Worm (Caenorhabditis elegans) whole organism, late embryonic: Measurements from ENCODE around the gene rpl-39.

Experiments
- C38D4.7 ChIP-seq: fragments of 200-800 bp; sonication (Bioruptor generic); optimal IDR thresholded peaks from 2 replicates; lab custom pipeline; 2018; ENCODE audit warnings: mild to moderate bottlenecking, missing genetic modification characterization, moderate library complexity, missing compliant biosample characterization
- F13H6.1 ChIP-seq: sonication (generic microtip); optimal IDR thresholded peaks from 2 replicates; lab custom pipeline; 2016; ENCODE audit warnings: missing genetic modification characterization, missing compliant biosample characterization
- K02D7.2 ChIP-seq: sonication (generic microtip); optimal IDR thresholded peaks from 2 replicates; lab custom pipeline; 2017; ENCODE audit warnings: mild to moderate bottlenecking, missing genetic modification characterization, missing compliant biosample characterization
- K09A11.1 ChIP-seq: sonication (generic microtip); optimal IDR thresholded peaks from 2 replicates; lab custom pipeline; 2017; ENCODE audit warnings: antibody characterized with exemption, mild to moderate bottlenecking, missing genetic modification characterization, missing compliant biosample characterization; ENCODE audit not compliant: insufficient read depth
- ama-1 ChIP-seq: fragments of 150-350 bp; optimal IDR thresholded peaks from 2 replicates; lab custom pipeline; 2014
- ceh-19 ChIP-seq: fragments of 200-800 bp; sonication (Bioruptor generic); optimal IDR thresholded peaks from 2 replicates; lab custom pipeline; 2018; ENCODE audit warnings: mild to moderate bottlenecking, missing genetic modification characterization, missing compliant biosample characterization
- ceh-45 ChIP-seq: fragments of 200-800 bp; sonication (Bioruptor generic); IDR thresholded peaks from 2 replicates; pipeline ENCODE4 v1.3.6; 2022; ENCODE audit warnings: missing genetic modification reagents, missing genetic modification characterization, missing compliant biosample characterization
- dmd-4 ChIP-seq: sonication (generic microtip); optimal IDR thresholded peaks from 2 replicates; lab custom pipeline; 2016; ENCODE audit warnings: borderline replicate concordance, missing genetic modification characterization, missing compliant biosample characterization
- dve-1 ChIP-seq: sonication (generic microtip); optimal IDR thresholded peaks from 2 replicates; lab custom pipeline; 2017; ENCODE audit warnings: antibody characterized with exemption, mild to moderate bottlenecking, missing genetic modification characterization, missing compliant biosample characterization
- eyg-1 ChIP-seq: sonication (generic microtip); optimal IDR thresholded peaks from 2 replicates; lab custom pipeline; 2016; ENCODE audit warnings: missing genotype, missing genetic modification characterization, missing compliant biosample characterization
- fkh-10 ChIP-seq: fragments of 150-350 bp; optimal IDR thresholded peaks from 2 replicates; lab custom pipeline; 2014; ENCODE audit warnings: missing biosample characterization, missing genetic modification reagents, missing genetic modification characterization
- fkh-6 ChIP-seq: sonication (generic microtip); optimal IDR thresholded peaks from 2 replicates; lab custom pipeline; 2016; ENCODE audit warnings: missing genetic modification characterization, missing compliant biosample characterization
- hlh-13 ChIP-seq: fragments of 200-800 bp; sonication (Bioruptor generic); optimal IDR thresholded peaks from 2 replicates; lab custom pipeline; 2018; ENCODE audit warnings: mild to moderate bottlenecking, missing genetic modification characterization, missing compliant biosample characterization
- hlh-15 ChIP-seq: sonication (generic microtip); optimal IDR thresholded peaks from 2 replicates; lab custom pipeline; 2016; ENCODE audit warnings: missing genetic modification characterization, missing compliant biosample characterization
- hlh-8 ChIP-seq: sonication (generic microtip); optimal IDR thresholded peaks from 2 replicates; lab custom pipeline; 2016; ENCODE audit warnings: missing genotype, missing genetic modification characterization, missing compliant biosample characterization
- nfya-1 ChIP-seq: sonication (generic microtip); optimal IDR thresholded peaks from 2 replicates; lab custom pipeline; 2017; ENCODE audit warnings: missing genetic modification characterization, mild to moderate bottlenecking, missing compliant biosample characterization, antibody characterized with exemption, moderate library complexity
- nhr-11 ChIP-seq: fragments of 150-350 bp; optimal IDR thresholded peaks from 2 replicates; lab custom pipeline; 2014; ENCODE audit warnings: missing biosample characterization, missing genetic modification characterization
- nhr-232 ChIP-seq: sonication (generic microtip); optimal IDR thresholded peaks from 2 replicates; lab custom pipeline; 2016; ENCODE audit warnings: missing genetic modification characterization, missing compliant biosample characterization
- pha-4 ChIP-seq: fragments of 150-350 bp; optimal IDR thresholded peaks from 2 replicates; lab custom pipeline; 2018; ENCODE audit warnings: missing biosample characterization, missing genetic modification reagents, missing genetic modification characterization
- pqm-1 ChIP-seq: sonication (generic microtip); optimal IDR thresholded peaks from 2 replicates; lab custom pipeline; 2016; ENCODE audit warnings: missing genetic modification characterization, missing compliant biosample characterization
- rnt-1 ChIP-seq: sonication (generic microtip); optimal IDR thresholded peaks from 2 replicates; lab custom pipeline; 2016; ENCODE audit warnings: missing genetic modification characterization, missing compliant biosample characterization
- sox-4 ChIP-seq: sonication (generic microtip); optimal IDR thresholded peaks from 2 replicates; lab custom pipeline; 2017; ENCODE audit warnings: mild to moderate bottlenecking, missing genetic modification characterization, inconsistent platforms, missing compliant biosample characterization
- syd-9 ChIP-seq: sonication (generic microtip); optimal IDR thresholded peaks from 2 replicates; lab custom pipeline; 2016; ENCODE audit warnings: mild to moderate bottlenecking, missing genetic modification characterization, moderate library complexity, missing compliant biosample characterization
- tbx-7 ChIP-seq: sonication (generic microtip); optimal IDR thresholded peaks from 2 replicates; lab custom pipeline; 2016; ENCODE audit warnings: missing genotype, missing genetic modification characterization, missing compliant biosample characterization
- unc-3 ChIP-seq, 2 experiments: fragments of 200-800 bp in 1 of 2; sonication (Bioruptor generic) in 1 of 2; sonication (generic microtip) in 1 of 2; conservative IDR thresholded peaks in 1 of 2; optimal IDR thresholded peaks in 1 of 2; 2 replicates each; pipeline versions ENCODE4 v1.3.6 to Lab custom; 2016 to 2022; ENCODE audit warnings: missing compliant biosample characterization in 2 of 2, missing genetic modification characterization in 2 of 2, missing genetic modification reagents in 1 of 2
- unc-55 ChIP-seq: sonication (generic microtip); optimal IDR thresholded peaks from 2 replicates; lab custom pipeline; 2017; ENCODE audit warnings: missing biosample characterization, missing genetic modification reagents, missing genetic modification characterization
- unc-86 ChIP-seq: sonication (generic microtip); optimal IDR thresholded peaks from 2 replicates; lab custom pipeline; 2016; ENCODE audit warnings: missing genetic modification characterization, missing compliant biosample characterization
- ztf-16 ChIP-seq: sonication (generic microtip); optimal IDR thresholded peaks from 2 replicates; lab custom pipeline; 2017; ENCODE audit warnings: missing genetic modification characterization, missing compliant biosample characterization

The rpl-39 gene

ce11 chrV:7728003-7728678 is 47.7 kb downstream of the rpl-39 start (continued):
- TF ChIP-seq pha-4 (tag; lab: Kevin White, UChicago) = no peak
- TF ChIP-seq unc-3 (GFP tag; conservative IDR thresholded peaks at IDR 0.05; lab: Robert Waterston, UW) = no peak
- peak; percentile 51 for TF ChIP-seq unc-3 (tag; optimal IDR thresholded peaks at IDR 0.05; lab: Kevin White, UChicago)
- no peak for TF ChIP-seq pqm-1 (tag; lab: Kevin White, UChicago)

- TF ChIP-seq ztf-16 (tag; lab: Kevin White, UChicago) (no peak), pqm-1 (tag; lab: Kevin White, UChicago) (no peak), fkh-6 (tag; lab: Kevin White, UChicago) (no peak), K02D7.2 (no peak), unc-55 (no peak), rnt-1 (tag; lab: Kevin White, UChicago) (no peak), pha-4 (tag; lab: Kevin White, UChicago) (no peak), fkh-10 (GFP tag; lab: Kevin White, UChicago) (no peak), nhr-232 (no peak), dve-1 (tag; lab: Kevin White, UChicago) (no peak), K09A11.1 (tag; lab: Kevin White, UChicago) (no peak), ceh-19 (GFP tag; lab: Kevin White, UChicago) (no peak)
These were observed 49.0 kb downstream of the rpl-39 start for ce11 chrV:7726927-7727326.

ce11 chrV:7726202-7726601 is 49.7 kb downstream of the rpl-39 start:
- TF ChIP-seq F13H6.1 (no peak), hlh-8 (tag; lab: Kevin White, UChicago) (no peak), ceh-45 (GFP tag; lab: Robert Waterston, UW) (no peak), hlh-15 (tag; lab: Kevin White, UChicago) (no peak), pha-4 (tag; lab: Kevin White, UChicago) (no peak), sox-4 (no peak), dmd-4 (no peak), tbx-7 (no peak), ama-1 (lab: Kevin White, UChicago) (no peak), ceh-19 (GFP tag; lab: Kevin White, UChicago) (no peak), eyg-1 (no peak), hlh-13 (no peak), syd-9 (tag; lab: Kevin White, UChicago) (no peak), C38D4.7 (GFP tag; lab: Kevin White, UChicago) (no peak), unc-86 (tag; lab: Kevin White, UChicago) (no peak), nfya-1 (tag; lab: Kevin White, UChicago) (no peak), nhr-11 (tag; lab: Kevin White, UChicago) (no peak)
